Worm (Caenorhabditis elegans): ENCODE measurements around the gene R04E5.9.

ce11 chrX:8811916-8812315 is 974 bp upstream of the R04E5.9 start, which contains the start of gene cnnm-2:
- TF ChIP-seq lin-13 (GFP tag; optimal IDR thresholded peaks at IDR 0.05) (no peak), fos-1 (tag; optimal IDR thresholded peaks at IDR 0.05) (peak; percentile 82), dmd-4 (tag; optimal IDR thresholded peaks at IDR 0.05) (no peak), aly-2 (tag; optimal IDR thresholded peaks at IDR 0.05) (no peak), lsy-2 (tag; optimal IDR thresholded peaks at IDR 0.05) (no peak), unc-62 (GFP tag; optimal IDR thresholded peaks at IDR 0.05) (no peak), nhr-23 (tag; optimal IDR thresholded peaks at IDR 0.05) (no peak), egl-27 (tag; optimal IDR thresholded peaks at IDR 0.05) (no peak)

All from whole organism, L2 larva.